Worm (Caenorhabditis elegans) whole organism, L2 larva: Measurements from ENCODE around the gene Y62H9A.1.

Experiments
- F13H6.1 ChIP-seq: sonication (generic microtip); optimal IDR thresholded peaks from 2 replicates; lab custom pipeline; 2016; ENCODE audit warnings: missing genetic modification characterization, missing compliant biosample characterization
- alr-1 ChIP-seq: fragments of 150-350 bp; optimal IDR thresholded peaks from 2 replicates; lab custom pipeline; 2014; ENCODE audit warnings: missing biosample characterization, missing genetic modification characterization
- blmp-1 ChIP-seq: sonication (generic microtip); optimal IDR thresholded peaks from 2 replicates; lab custom pipeline; 2017; ENCODE audit warnings: missing genetic modification characterization, mild to moderate bottlenecking, missing compliant biosample characterization, antibody characterized with exemption, moderate library complexity; ENCODE audit not compliant: insufficient read depth
- ceh-16 ChIP-seq: fragments of 150-350 bp; optimal IDR thresholded peaks from 2 replicates; lab custom pipeline; 2014; ENCODE audit warnings: missing biosample characterization, missing genetic modification characterization
- crh-2 ChIP-seq: sonication (generic microtip); optimal IDR thresholded peaks from 2 replicates; lab custom pipeline; 2017; ENCODE audit warnings: missing biosample characterization, missing genetic modification characterization
- fos-1 ChIP-seq: fragments of 150-350 bp; optimal IDR thresholded peaks from 2 replicates; lab custom pipeline; 2014; ENCODE audit warnings: missing biosample characterization, missing genetic modification characterization
- lsy-2 ChIP-seq, 2 experiments: fragments of 150-350 bp in 1 of 2; sonication (generic microtip) in 1 of 2; optimal IDR thresholded peaks; 2 replicates each; lab custom pipeline; 2014 to 2017; ENCODE audit warnings: missing biosample characterization in 2 of 2, missing genetic modification characterization in 2 of 2
- mab-5 ChIP-seq: fragments of 150-350 bp; optimal IDR thresholded peaks from 2 replicates; lab custom pipeline; 2014; ENCODE audit warnings: missing biosample characterization, missing genetic modification characterization
- nhr-129 ChIP-seq: fragments of 150-350 bp; optimal IDR thresholded peaks from 2 replicates; lab custom pipeline; 2014; ENCODE audit warnings: missing biosample characterization, missing genetic modification characterization
- sem-4 ChIP-seq: fragments of 150-350 bp; optimal IDR thresholded peaks from 2 replicates; lab custom pipeline; 2014; ENCODE audit warnings: missing biosample characterization, missing genetic modification reagents, missing genetic modification characterization
- sma-9 ChIP-seq, 2 experiments: fragments of 150-350 bp in 1 of 2; sonication (generic microtip) in 1 of 2; optimal IDR thresholded peaks; 2 replicates each; lab custom pipeline; 2014 to 2016; ENCODE audit warnings: missing genetic modification characterization in 2 of 2, mild to moderate bottlenecking in 1 of 2, missing biosample characterization in 1 of 2, missing compliant biosample characterization in 1 of 2, missing genetic modification reagents in 1 of 2, moderate library complexity in 1 of 2
- snpc-4 ChIP-seq: fragments of 150-350 bp; optimal IDR thresholded peaks from 2 replicates; lab custom pipeline; 2014; ENCODE audit warnings: missing biosample characterization, missing genetic modification characterization
- unc-55 ChIP-seq: fragments of 150-350 bp; sonication (generic microtip); optimal IDR thresholded peaks from 3 replicates; lab custom pipeline; 2014; ENCODE audit warnings: missing biosample characterization, missing genetic modification reagents, missing genetic modification characterization
- unc-62 ChIP-seq: fragments of 150-350 bp; optimal IDR thresholded peaks from 2 replicates; lab custom pipeline; 2014; ENCODE audit warnings: missing biosample characterization, missing genetic modification reagents, missing genetic modification characterization
- ztf-1 ChIP-seq: fragments of 200-800 bp; sonication (Bioruptor generic); conservative IDR thresholded peaks from 2 replicates; pipeline ENCODE4 v1.3.6; 2022; ENCODE audit warnings: missing genetic modification characterization, missing compliant biosample characterization
- ztf-11 ChIP-seq: sonication (generic microtip); optimal IDR thresholded peaks from 2 replicates; lab custom pipeline; 2017; ENCODE audit warnings: missing biosample characterization, missing genetic modification characterization

Y62H9A.1 gene

ce11 chrX:11925243-11925642 is 49.9 kb downstream of the Y62H9A.1 start:
- peak; percentile 48 for TF ChIP-seq fos-1
- TF ChIP-seq nhr-129 (tag; lab: Kevin White, UChicago): no peak
- no peak for TF ChIP-seq mab-5 (tag; lab: Kevin White, UChicago)
- TF ChIP-seq unc-55 (GFP tag; lab: Kevin White, UChicago): no peak
- TF ChIP-seq crh-2 (tag; lab: Kevin White, UChicago): no peak
- TF ChIP-seq ceh-16: no peak
- TF ChIP-seq blmp-1: no peak
- TF ChIP-seq ztf-1: no peak
- TF ChIP-seq unc-62: no peak
- TF ChIP-seq sem-4: no peak
- no peak for TF ChIP-seq snpc-4 (tag; lab: Kevin White, UChicago)
- TF ChIP-seq alr-1 (tag; lab: Kevin White, UChicago): no peak
- TF ChIP-seq lsy-2 (tag; optimal IDR thresholded peaks at IDR 0.05; lab: Kevin White, UChicago): no peak
- no peak for TF ChIP-seq ztf-11 (tag; lab: Kevin White, UChicago)
- peak; percentile 52 for TF ChIP-seq sma-9 (GFP tag; optimal IDR thresholded peaks at IDR 0.05; lab: Kevin White, UChicago)
- no peak for TF ChIP-seq sma-9 (tag; optimal IDR thresholded peaks at IDR 0.05; lab: Kevin White, UChicago)
- no peak for TF ChIP-seq F13H6.1 (tag; lab: Kevin White, UChicago)
